Worm (Caenorhabditis elegans) whole organism, early embryonic: ENCODE results near the gene F54D8.6.

Experiments used
- ama-1 ChIP-seq: fragments of 150-350 bp; optimal IDR thresholded peaks from 2 replicates; lab custom pipeline; 2014
- ceh-13 ChIP-seq: fragments of 200-800 bp; sonication (Bioruptor generic); optimal IDR thresholded peaks from 2 replicates; lab custom pipeline; 2018; ENCODE audit warnings: mild to moderate bottlenecking, missing genetic modification characterization, missing compliant biosample characterization
- ceh-36 ChIP-seq: sonication (generic microtip); optimal IDR thresholded peaks from 2 replicates; lab custom pipeline; 2016; ENCODE audit warnings: missing genetic modification characterization, inconsistent platforms, missing compliant biosample characterization
- flt-1 ChIP-seq: fragments of 200-800 bp; sonication (Bioruptor generic); IDR thresholded peaks from 2 replicates; pipeline ENCODE4 v1.3.6; 2022; ENCODE audit warnings: missing genetic modification characterization, missing compliant biosample characterization
- hmbx-1 ChIP-seq: sonication (generic microtip); optimal IDR thresholded peaks from 2 replicates; lab custom pipeline; 2016; ENCODE audit warnings: mild to moderate bottlenecking, missing genetic modification characterization, missing compliant biosample characterization
- pes-1 ChIP-seq: fragments of 200-800 bp; sonication (Bioruptor generic); IDR thresholded peaks from 2 replicates; pipeline ENCODE4 v1.3.6; 2022; ENCODE audit warnings: missing genetic modification reagents, missing genetic modification characterization, missing compliant biosample characterization
- sea-1 ChIP-seq: fragments of 200-800 bp; sonication (Bioruptor generic); conservative IDR thresholded peaks from 2 replicates; pipeline ENCODE4 v1.3.6; 2022; ENCODE audit warnings: missing genetic modification characterization, missing compliant biosample characterization
- tbx-37 ChIP-seq: fragments of 200-800 bp; sonication (Bioruptor generic); conservative IDR thresholded peaks from 2 replicates; pipeline ENCODE4 v1.3.6; 2022; ENCODE audit warnings: missing genetic modification reagents, missing genetic modification characterization, missing compliant biosample characterization

ce11 chrIII:5080700-5081572, 21.8 kb upstream of the F54D8.6 start:
- TF ChIP-seq pes-1 (GFP tag; lab: Robert Waterston, UW) (peak; percentile 85), tbx-37 (GFP tag; lab: Robert Waterston, UW) (peak; percentile 65), ceh-36 (peak; percentile 81), flt-1 (GFP tag; lab: Robert Waterston, UW) (peak; percentile 75), ceh-13 (GFP tag; lab: Kevin White, UChicago) (peak; percentile 24), ama-1 (lab: Kevin White, UChicago) (no peak), sea-1 (peak; percentile 90), hmbx-1 (tag; lab: Kevin White, UChicago) (no peak)
